Fruit fly (Drosophila melanogaster) whole organism, embryonic: ENCODE results near the gene Sgp.
A peak's percentile ranks its signal among the peaks of the same experiment; 100 is the strongest.

Experiments used
- Adf1 ChIP-seq: fragments of 200-800 bp; sonication (Bioruptor generic); IDR thresholded peaks from 2 replicates; pipeline ENCODE4 v1.3.6; 2022; ENCODE audit warnings: missing biosample characterization, missing genetic modification characterization
- Atf-2 ChIP-seq: fragments of 200-800 bp; sonication (Bioruptor generic); optimal IDR thresholded peaks from 2 replicates; lab custom pipeline; 2016; ENCODE audit warnings: missing biosample characterization, missing genetic modification characterization
- CG10366 ChIP-seq: fragments of 200-800 bp; sonication (Bioruptor generic); IDR thresholded peaks from 2 replicates; pipeline ENCODE4 v1.3.6; 2022; ENCODE audit warnings: missing biosample characterization, missing genetic modification characterization
- CG12236 ChIP-seq: fragments of 200-800 bp; sonication (Bioruptor generic); optimal IDR thresholded peaks from 2 replicates; lab custom pipeline; 2016; ENCODE audit warnings: missing biosample characterization, missing genetic modification characterization
- CG15011 ChIP-seq: fragments of 200-800 bp; sonication (Bioruptor generic); optimal IDR thresholded peaks from 3 replicates; lab custom pipeline; 2018; ENCODE audit warnings: missing biosample characterization, mild to moderate bottlenecking, missing genetic modification characterization
- CG17912 ChIP-seq: fragments of 200-800 bp; sonication (Bioruptor generic); optimal IDR thresholded peaks from 2 replicates; lab custom pipeline; 2018; ENCODE audit warnings: missing biosample characterization, mild to moderate bottlenecking, missing genetic modification characterization
- CG18476 ChIP-seq: fragments of 200-800 bp; sonication (Bioruptor generic); optimal IDR thresholded peaks from 2 replicates; lab custom pipeline; 2016; ENCODE audit warnings: missing biosample characterization, mild to moderate bottlenecking, missing genetic modification characterization
- CG2120 ChIP-seq: fragments of 200-800 bp; sonication (Bioruptor generic); optimal IDR thresholded peaks from 3 replicates; lab custom pipeline; 2016; ENCODE audit warnings: missing biosample characterization, missing genetic modification characterization
- CG33213 ChIP-seq: fragments of 200-800 bp; sonication (Bioruptor generic); optimal IDR thresholded peaks from 3 replicates; lab custom pipeline; 2016; ENCODE audit warnings: missing biosample characterization, missing genetic modification characterization
- CG34376 ChIP-seq: fragments of 200-800 bp; sonication (Bioruptor generic); optimal IDR thresholded peaks from 2 replicates; lab custom pipeline; 2018; ENCODE audit warnings: missing biosample characterization, mild to moderate bottlenecking, missing genetic modification characterization
- CG3995 ChIP-seq: fragments of 200-800 bp; sonication (Bioruptor generic); optimal IDR thresholded peaks from 3 replicates; lab custom pipeline; 2016; ENCODE audit warnings: missing biosample characterization, missing genetic modification characterization
- CG43689 ChIP-seq: fragments of 200-800 bp; sonication (Bioruptor generic); IDR thresholded peaks from 2 replicates; pipeline ENCODE4 v1.3.6; 2022; ENCODE audit warnings: missing biosample characterization, missing genetic modification characterization
- CG4404 ChIP-seq: fragments of 200-800 bp; sonication (Bioruptor generic); IDR thresholded peaks from 2 replicates; pipeline ENCODE4 v1.3.6; 2022; ENCODE audit warnings: missing biosample characterization, missing genetic modification characterization
- CG7556 ChIP-seq: fragments of 200-800 bp; sonication (Bioruptor generic); optimal IDR thresholded peaks from 2 replicates; lab custom pipeline; 2017; ENCODE audit warnings: missing biosample characterization, mild to moderate bottlenecking, missing genetic modification characterization
- CG7987 ChIP-seq: fragments of 200-800 bp; sonication (Bioruptor generic); optimal IDR thresholded peaks from 2 replicates; lab custom pipeline; 2018; ENCODE audit warnings: missing biosample characterization, mild to moderate bottlenecking, missing genetic modification characterization, moderate library complexity
- CG8089 ChIP-seq: fragments of 200-800 bp; sonication (Bioruptor generic); optimal IDR thresholded peaks from 3 replicates; lab custom pipeline; 2016; ENCODE audit warnings: missing biosample characterization, missing genetic modification characterization
- CG8478 ChIP-seq: fragments of >200 bp; optimal IDR thresholded peaks from 2 replicates; lab custom pipeline; 2018
- CG8765 ChIP-seq: fragments of 200-800 bp; sonication (Bioruptor generic); IDR thresholded peaks from 2 replicates; pipeline ENCODE4 v1.3.6; 2022; ENCODE audit warnings: missing biosample characterization, missing genetic modification characterization
- CG9797 ChIP-seq: fragments of 200-800 bp; sonication (Bioruptor generic); optimal IDR thresholded peaks from 3 replicates; lab custom pipeline; 2018; ENCODE audit warnings: missing biosample characterization, mild to moderate bottlenecking, missing genetic modification characterization
- CG9817 ChIP-seq: fragments of 200-800 bp; sonication (Bioruptor generic); optimal IDR thresholded peaks from 2 replicates; lab custom pipeline; 2018; ENCODE audit warnings: missing biosample characterization, mild to moderate bottlenecking, missing genetic modification characterization, moderate library complexity
- Doc2 ChIP-seq: fragments of 200-800 bp; sonication (Bioruptor generic); IDR thresholded peaks from 2 replicates; pipeline ENCODE4 v1.3.6; 2022; ENCODE audit warnings: missing biosample characterization, missing genetic modification characterization
- Dref ChIP-seq: fragments of 200-800 bp; sonication (Bioruptor generic); IDR thresholded peaks from 2 replicates; pipeline ENCODE4 v1.3.6; 2022; ENCODE audit warnings: missing biosample characterization, missing genetic modification characterization
- GATAe ChIP-seq: fragments of 200-800 bp; sonication (Bioruptor generic); conservative IDR thresholded peaks from 2 replicates; pipeline ENCODE4 v1.3.6; 2022; ENCODE audit warnings: missing biosample characterization, missing genetic modification characterization
- H15 ChIP-seq: fragments of 200-800 bp; sonication (Bioruptor generic); IDR thresholded peaks from 3 replicates; pipeline ENCODE4 v1.3.6; 2022; ENCODE audit warnings: missing biosample characterization, missing genetic modification characterization
- MESR4 ChIP-seq: fragments of 200-800 bp; sonication (Bioruptor generic); optimal IDR thresholded peaks from 2 replicates; lab custom pipeline; 2018; ENCODE audit warnings: missing biosample characterization, mild to moderate bottlenecking, missing genetic modification characterization, moderate library complexity
- Mes4 ChIP-seq: fragments of 200-800 bp; sonication (Bioruptor generic); optimal IDR thresholded peaks from 2 replicates; lab custom pipeline; 2016; ENCODE audit warnings: missing biosample characterization, missing genetic modification characterization
- Taf1 ChIP-seq: fragments of 200-800 bp; sonication (Bioruptor generic); IDR thresholded peaks from 2 replicates; pipeline ENCODE4 v1.3.6; 2022; ENCODE audit warnings: missing biosample characterization, missing genetic modification characterization
- ac ChIP-seq: fragments of 200-800 bp; sonication (Bioruptor generic); optimal IDR thresholded peaks from 3 replicates; lab custom pipeline; 2017; ENCODE audit warnings: missing biosample characterization, mild to moderate bottlenecking, missing genetic modification characterization
- ara ChIP-seq: fragments of 200-800 bp; sonication (Bioruptor generic); IDR thresholded peaks from 2 replicates; pipeline ENCODE4 v1.3.6; 2022; ENCODE audit warnings: missing biosample characterization, missing genetic modification characterization
- bab2 ChIP-seq: fragments of 200-800 bp; sonication (Bioruptor generic); optimal IDR thresholded peaks from 2 replicates; lab custom pipeline; 2016; ENCODE audit warnings: missing biosample characterization, missing genetic modification characterization
- bbx ChIP-seq: fragments of 200-800 bp; sonication (Bioruptor generic); IDR thresholded peaks from 2 replicates; pipeline ENCODE4 v1.3.6; 2022; ENCODE audit warnings: missing biosample characterization, missing genetic modification characterization; ENCODE audit not compliant: partially characterized antibody
- bcd ChIP-seq: fragments of 200-800 bp; sonication (Bioruptor generic); optimal IDR thresholded peaks from 2 replicates; lab custom pipeline; 2017; ENCODE audit warnings: missing biosample characterization, mild to moderate bottlenecking, missing genetic modification characterization
- cato ChIP-seq: fragments of 200-800 bp; sonication (Bioruptor generic); optimal IDR thresholded peaks from 2 replicates; lab custom pipeline; 2016; ENCODE audit warnings: missing biosample characterization, missing genetic modification characterization, borderline replicate concordance
- ems ChIP-seq: fragments of 200-800 bp; sonication (Bioruptor generic); optimal IDR thresholded peaks from 3 replicates; lab custom pipeline; 2016; ENCODE audit warnings: missing biosample characterization, missing genetic modification characterization
- exex ChIP-seq: fragments of 200-800 bp; sonication (Bioruptor generic); optimal IDR thresholded peaks from 4 replicates; lab custom pipeline; 2018; ENCODE audit warnings: missing biosample characterization, mild to moderate bottlenecking, missing genetic modification characterization, moderate library complexity
- ftz-f1 ChIP-seq: fragments of 200-800 bp; sonication (Bioruptor generic); optimal IDR thresholded peaks from 2 replicates; lab custom pipeline; 2016; ENCODE audit warnings: missing biosample characterization, missing genetic modification characterization
- hth ChIP-seq: fragments of >200 bp; optimal IDR thresholded peaks from 2 replicates; lab custom pipeline; 2017; ENCODE audit warnings: inconsistent platforms
- inv ChIP-seq: fragments of 200-800 bp; sonication (Bioruptor generic); IDR thresholded peaks from 2 replicates; pipeline ENCODE4 v1.3.6; 2022; ENCODE audit warnings: missing biosample characterization, missing genetic modification characterization; ENCODE audit not compliant: partially characterized antibody
- kay ChIP-seq: fragments of 200-800 bp; sonication (Bioruptor generic); optimal IDR thresholded peaks from 2 replicates; lab custom pipeline; 2016; ENCODE audit warnings: missing biosample characterization, missing genetic modification characterization
- mirr ChIP-seq: fragments of 200-800 bp; sonication (Bioruptor generic); optimal IDR thresholded peaks from 3 replicates; lab custom pipeline; 2018; ENCODE audit warnings: missing biosample characterization, mild to moderate bottlenecking, missing genetic modification characterization
- nerfin-1 ChIP-seq: fragments of 200-800 bp; sonication (Bioruptor generic); optimal IDR thresholded peaks from 3 replicates; lab custom pipeline; 2019; ENCODE audit warnings: missing biosample characterization, mild to moderate bottlenecking, missing genetic modification characterization, moderate library complexity
- nmo ChIP-seq: fragments of 200-800 bp; sonication (Bioruptor generic); optimal IDR thresholded peaks from 2 replicates; lab custom pipeline; 2018; ENCODE audit warnings: missing biosample characterization, mild to moderate bottlenecking, missing genetic modification characterization, moderate library complexity
- pho ChIP-seq: fragments of 200-800 bp; sonication (Bioruptor generic); optimal IDR thresholded peaks from 2 replicates; lab custom pipeline; 2016; ENCODE audit warnings: missing biosample characterization, missing genetic modification characterization
- pita ChIP-seq: fragments of 200-800 bp; sonication (Bioruptor generic); optimal IDR thresholded peaks from 2 replicates; lab custom pipeline; 2017; ENCODE audit warnings: missing biosample characterization, mild to moderate bottlenecking, missing genetic modification characterization
- psq ChIP-seq: fragments of 200-800 bp; sonication (Bioruptor generic); optimal IDR thresholded peaks from 2 replicates; lab custom pipeline; 2017; ENCODE audit warnings: missing biosample characterization, missing genetic modification characterization
- repo ChIP-seq: fragments of 200-800 bp; sonication (Bioruptor generic); optimal IDR thresholded peaks from 2 replicates; lab custom pipeline; 2016; ENCODE audit warnings: missing biosample characterization, missing genetic modification characterization
- so ChIP-seq: fragments of 200-800 bp; sonication (Bioruptor generic); IDR thresholded peaks from 3 replicates; pipeline ENCODE4 v1.3.6; 2022; ENCODE audit warnings: missing biosample characterization, missing genetic modification characterization
- unc-4 ChIP-seq: fragments of 200-800 bp; sonication (Bioruptor generic); IDR thresholded peaks from 2 replicates; pipeline ENCODE4 v1.3.6; 2022; ENCODE audit warnings: missing biosample characterization, missing genetic modification characterization; ENCODE audit not compliant: partially characterized antibody
- unpg ChIP-seq: fragments of 200-800 bp; sonication (Bioruptor generic); optimal IDR thresholded peaks from 3 replicates; lab custom pipeline; 2018; ENCODE audit warnings: missing biosample characterization, mild to moderate bottlenecking, missing genetic modification characterization, moderate library complexity
- yki ChIP-seq: fragments of >200 bp; optimal IDR thresholded peaks from 3 replicates; lab custom pipeline; 2018

Gene Sgp

DNA sequence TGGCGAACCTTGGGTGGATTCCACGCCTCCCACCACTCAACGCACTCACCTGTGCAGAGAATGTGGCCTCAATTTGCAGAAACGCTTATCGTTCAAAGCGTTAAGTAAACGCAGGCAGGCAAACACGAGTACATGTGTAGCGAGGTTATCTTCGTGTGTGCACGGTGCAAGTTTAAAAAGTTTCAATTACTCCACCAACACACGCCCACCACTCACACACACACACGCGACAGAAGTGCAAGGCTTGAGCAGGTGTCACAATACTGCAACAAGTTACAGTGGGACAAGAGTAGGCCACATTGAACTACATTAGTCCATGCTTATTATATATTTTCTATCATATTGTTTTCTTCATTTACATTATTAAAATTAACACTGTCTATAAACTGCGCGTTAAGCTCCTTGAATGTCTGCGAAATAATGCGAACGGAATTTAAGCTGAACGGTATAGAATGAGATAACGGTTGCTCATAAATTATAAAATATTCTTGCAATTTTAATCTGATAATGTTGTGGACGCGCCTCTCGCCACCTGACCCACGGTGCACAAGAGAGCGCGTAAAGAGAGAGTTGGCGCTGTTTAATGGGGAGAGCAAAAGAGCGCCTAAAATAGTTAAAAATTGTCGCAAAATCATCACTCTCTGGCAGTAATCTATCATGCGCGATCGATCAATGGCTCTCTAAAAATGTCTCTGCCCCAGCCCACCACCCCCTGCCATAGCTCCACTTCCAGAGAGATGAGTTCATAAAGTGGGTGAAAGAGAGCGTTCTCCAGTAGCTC, 15.2 kb downstream of the Sgp start (continued):
- TF ChIP-seq CG8089, result peak; percentile 83
- TF ChIP-seq CG9797 (GFP tag; lab: Kevin White, UChicago), result peak; percentile 50
- peak; percentile 76 for TF ChIP-seq CG7556 (GFP tag; lab: Kevin White, UChicago)
- TF ChIP-seq Mes4 (GFP tag; lab: Kevin White, UChicago), result peak; percentile 77
- TF ChIP-seq CG2120, result peak; percentile 77
- TF ChIP-seq ara (GFP tag; lab: Robert Waterston, UW), result peak; percentile 91
- TF ChIP-seq Taf1, result peak; percentile 67; the same call in 1 of the 2 replicates
- TF ChIP-seq CG12236 (GFP tag; lab: Kevin White, UChicago), result peak; percentile 71
- peak; percentile 56 for TF ChIP-seq mirr (GFP tag; lab: Kevin White, UChicago)
- peak; percentile 73 for TF ChIP-seq CG8765 (GFP tag; lab: Robert Waterston, UW)
- peak; percentile 82 for TF ChIP-seq kay (GFP tag; lab: Kevin White, UChicago)
- TF ChIP-seq hth, result no peak
- TF ChIP-seq H15 (GFP tag; lab: Robert Waterston, UW), result peak; percentile 94
- TF ChIP-seq CG7987 (GFP tag; lab: Kevin White, UChicago), result peak; percentile 89
- TF ChIP-seq Adf1 (GFP tag; lab: Robert Waterston, UW), result no peak; the same call in 1 of the 2 replicates
- peak; percentile 90 for TF ChIP-seq cato (GFP tag; lab: Kevin White, UChicago)
- TF ChIP-seq nerfin-1, result peak; percentile 95
- TF ChIP-seq pho (GFP tag; lab: Kevin White, UChicago), result no peak
- TF ChIP-seq Atf-2 (GFP tag; lab: Kevin White, UChicago), result peak; percentile 82
- TF ChIP-seq yki (lab: Kevin White, UChicago), result peak; percentile 27
- peak; percentile 96 for TF ChIP-seq so
- TF ChIP-seq CG33213 (GFP tag; lab: Kevin White, UChicago), result peak; percentile 67
- TF ChIP-seq CG10366 (GFP tag; lab: Robert Waterston, UW), result peak; percentile 95
- TF ChIP-seq pita (GFP tag; lab: Kevin White, UChicago), result no peak
- peak; percentile 47 for TF ChIP-seq psq (GFP tag; lab: Kevin White, UChicago)
- TF ChIP-seq bcd (GFP tag; lab: Kevin White, UChicago), result peak; percentile 94
- peak; percentile 97 for TF ChIP-seq unpg (GFP tag; lab: Kevin White, UChicago)
- TF ChIP-seq exex, result no peak
- TF ChIP-seq ftz-f1 (GFP tag; lab: Kevin White, UChicago), result peak; percentile 76
- peak; percentile 51 for TF ChIP-seq MESR4 (GFP tag; lab: Kevin White, UChicago)
- peak; percentile 20 for TF ChIP-seq CG3995
- no peak for TF ChIP-seq CG8478 (lab: Kevin White, UChicago)
- peak; percentile 88 for TF ChIP-seq CG34376 (GFP tag; lab: Kevin White, UChicago)
- TF ChIP-seq inv (GFP tag; lab: Robert Waterston, UW), result no peak; the same call in 1 of the 2 replicates
- TF ChIP-seq Doc2 (GFP tag; lab: Robert Waterston, UW), result peak; percentile 76
- TF ChIP-seq ems, result peak; percentile 90
- TF ChIP-seq CG9817, result peak; percentile 93
- no peak for TF ChIP-seq Dref (GFP tag; lab: Robert Waterston, UW)
- TF ChIP-seq CG43689 (GFP tag; lab: Robert Waterston, UW), result peak; percentile 86
- TF ChIP-seq unc-4 (GFP tag; lab: Robert Waterston, UW), result peak; percentile 34
- peak; percentile 98 for TF ChIP-seq nmo (GFP tag; lab: Kevin White, UChicago)
- peak; percentile 31 for TF ChIP-seq ac (GFP tag; lab: Kevin White, UChicago)
- TF ChIP-seq repo (GFP tag; lab: Kevin White, UChicago), result peak; percentile 52
- TF ChIP-seq CG15011 (GFP tag; lab: Kevin White, UChicago), result peak; percentile 91
- TF ChIP-seq bab2, result peak; percentile 83
- 0 out of 2 replicates have a peak, but pooled peaks have one; percentile 8 for TF ChIP-seq GATAe
- TF ChIP-seq bbx (GFP tag; lab: Robert Waterston, UW), result no peak; the same call in 1 of the 2 replicates
- TF ChIP-seq CG17912 (GFP tag; lab: Kevin White, UChicago), result peak; percentile 85
- peak; percentile 79 for TF ChIP-seq CG4404 (GFP tag; lab: Robert Waterston, UW)
- TF ChIP-seq CG18476 (GFP tag; lab: Kevin White, UChicago), result peak; percentile 94
